Worm (Caenorhabditis elegans) whole organism, L3 larva: ENCODE results near the gene F35H8.2.

ENCODE experiments used
- daf-12 ChIP-seq: fragments of 150-350 bp; optimal IDR thresholded peaks from 2 replicates; lab custom pipeline; 2014; ENCODE audit warnings: missing biosample characterization, missing genetic modification reagents, missing genetic modification characterization
- lin-39 ChIP-seq: fragments of 150-350 bp; optimal IDR thresholded peaks from 2 replicates; lab custom pipeline; 2018; ENCODE audit warnings: missing biosample characterization, missing genetic modification reagents, missing genetic modification characterization
- nhr-76 ChIP-seq: fragments of 150-350 bp; sonication (generic microtip); optimal IDR thresholded peaks from 5 replicates; lab custom pipeline; 2014; ENCODE audit warnings: missing biosample characterization, missing genetic modification characterization

- TF ChIP-seq lin-39 (tag; lab: Kevin White, UChicago): peak; percentile 64
- TF ChIP-seq nhr-76: no peak
- no peak for TF ChIP-seq daf-12
These were observed 21.4 kb downstream of the F35H8.2 start for ce11 chrII:9576707-9577106.
